Fruit fly (Drosophila melanogaster) whole organism, embryonic: ENCODE results near the gene CG16853.

ENCODE experiments used
- Atf-2 ChIP-seq: fragments of 200-800 bp; sonication (Bioruptor generic); optimal IDR thresholded peaks from 2 replicates; lab custom pipeline; 2016; ENCODE audit warnings: missing biosample characterization, missing genetic modification characterization
- BEAF-32 ChIP-seq: fragments of 200-800 bp; sonication (Bioruptor generic); optimal IDR thresholded peaks from 3 replicates; lab custom pipeline; 2017; ENCODE audit warnings: missing biosample characterization, missing genetic modification characterization, mild to moderate bottlenecking, moderate library complexity, missing genetic modification reagents
- CG12104 ChIP-seq: fragments of 200-800 bp; sonication (Bioruptor generic); optimal IDR thresholded peaks from 3 replicates; lab custom pipeline; 2016; ENCODE audit warnings: missing biosample characterization, missing genetic modification characterization
- CG13296 ChIP-seq: fragments of 200-800 bp; sonication (Bioruptor generic); optimal IDR thresholded peaks from 3 replicates; lab custom pipeline; 2018; ENCODE audit warnings: missing biosample characterization, mild to moderate bottlenecking, missing genetic modification characterization
- CG14710 ChIP-seq: fragments of 200-800 bp; sonication (Bioruptor generic); optimal IDR thresholded peaks from 3 replicates; lab custom pipeline; 2019; ENCODE audit warnings: missing biosample characterization, mild to moderate bottlenecking, missing genetic modification characterization, moderate library complexity
- CG15073 ChIP-seq: fragments of 200-800 bp; sonication (Bioruptor generic); optimal IDR thresholded peaks from 2 replicates; lab custom pipeline; 2016; ENCODE audit warnings: missing biosample characterization, missing genetic modification characterization
- CG15269 ChIP-seq: fragments of 200-800 bp; sonication (Bioruptor generic); optimal IDR thresholded peaks from 2 replicates; lab custom pipeline; 2018; ENCODE audit warnings: missing biosample characterization, mild to moderate bottlenecking, missing genetic modification characterization, moderate library complexity
- CG17385 ChIP-seq: fragments of 200-800 bp; sonication (Bioruptor generic); optimal IDR thresholded peaks from 3 replicates; lab custom pipeline; 2018; ENCODE audit warnings: missing biosample characterization, mild to moderate bottlenecking, missing genetic modification characterization
- CG17829 ChIP-seq: fragments of 200-800 bp; optimal IDR thresholded peaks from 2 replicates; lab custom pipeline; 2019; ENCODE audit warnings: missing biosample characterization, mild to moderate bottlenecking, missing genetic modification characterization, moderate library complexity
- CG1792 ChIP-seq: fragments of 200-800 bp; sonication (Bioruptor generic); optimal IDR thresholded peaks from 2 replicates; lab custom pipeline; 2016; ENCODE audit warnings: missing biosample characterization, missing genetic modification characterization
- CG32532 ChIP-seq: fragments of 200-800 bp; sonication (Bioruptor generic); IDR thresholded peaks from 2 replicates; pipeline ENCODE4 v1.3.6; 2022; ENCODE audit warnings: missing biosample characterization, missing genetic modification characterization
- CG32772 ChIP-seq: fragments of 200-800 bp; sonication (Bioruptor generic); IDR thresholded peaks from 2 replicates; pipeline ENCODE4 v1.3.6; 2022; ENCODE audit warnings: missing biosample characterization, missing genetic modification characterization
- CG33557 ChIP-seq: fragments of 200-800 bp; sonication (Bioruptor generic); optimal IDR thresholded peaks from 2 replicates; lab custom pipeline; 2019; ENCODE audit warnings: missing biosample characterization, mild to moderate bottlenecking, missing genetic modification characterization, moderate library complexity
- CG3995 ChIP-seq: fragments of 200-800 bp; sonication (Bioruptor generic); optimal IDR thresholded peaks from 3 replicates; lab custom pipeline; 2016; ENCODE audit warnings: missing biosample characterization, missing genetic modification characterization
- CG4328 ChIP-seq: fragments of 200-800 bp; sonication (Bioruptor generic); optimal IDR thresholded peaks from 3 replicates; lab custom pipeline; 2017; ENCODE audit warnings: missing biosample characterization, missing genetic modification reagents, missing genetic modification characterization
- CG8944 ChIP-seq: fragments of 200-800 bp; sonication (Bioruptor generic); optimal IDR thresholded peaks from 3 replicates; lab custom pipeline; 2016; ENCODE audit warnings: missing biosample characterization, missing genetic modification characterization
- CG9609 ChIP-seq: fragments of 200-800 bp; sonication (Bioruptor generic); optimal IDR thresholded peaks from 3 replicates; lab custom pipeline; 2016; ENCODE audit warnings: missing biosample characterization, missing genetic modification characterization
- CG9797 ChIP-seq: fragments of 200-800 bp; sonication (Bioruptor generic); optimal IDR thresholded peaks from 3 replicates; lab custom pipeline; 2018; ENCODE audit warnings: missing biosample characterization, mild to moderate bottlenecking, missing genetic modification characterization
- CrebB ChIP-seq: fragments of 200-800 bp; sonication (Bioruptor generic); optimal IDR thresholded peaks from 3 replicates; lab custom pipeline; 2018; ENCODE audit warnings: missing biosample characterization, mild to moderate bottlenecking, missing genetic modification characterization
- Dbx ChIP-seq: fragments of 200-800 bp; sonication (Bioruptor generic); IDR thresholded peaks from 3 replicates; pipeline ENCODE4 v1.3.6; 2022; ENCODE audit warnings: missing biosample characterization, missing genetic modification characterization
- Jarid2 ChIP-seq: fragments of 200-800 bp; sonication (Bioruptor generic); optimal IDR thresholded peaks from 3 replicates; lab custom pipeline; 2017; ENCODE audit warnings: mild to moderate bottlenecking, missing biosample characterization, missing genetic modification reagents, missing genetic modification characterization
- Kr ChIP-seq: fragments of 200-800 bp; sonication (Bioruptor generic); optimal IDR thresholded peaks from 2 replicates; lab custom pipeline; 2017; ENCODE audit warnings: missing biosample characterization, mild to moderate bottlenecking, missing genetic modification characterization
- Neu2 ChIP-seq: fragments of 200-800 bp; sonication (Bioruptor generic); optimal IDR thresholded peaks from 3 replicates; lab custom pipeline; 2016; ENCODE audit warnings: missing biosample characterization, missing genetic modification characterization, borderline replicate concordance
- Oli ChIP-seq: fragments of 200-800 bp; sonication (Bioruptor generic); optimal IDR thresholded peaks from 2 replicates; lab custom pipeline; 2018; ENCODE audit warnings: missing biosample characterization, mild to moderate bottlenecking, missing genetic modification characterization, moderate library complexity
- TFAM ChIP-seq: fragments of 200-800 bp; sonication (Bioruptor generic); optimal IDR thresholded peaks from 2 replicates; lab custom pipeline; 2017; ENCODE audit warnings: missing biosample characterization, missing genetic modification characterization, inconsistent platforms
- Xrp1 ChIP-seq: fragments of 200-800 bp; sonication (Bioruptor generic); IDR thresholded peaks from 2 replicates; pipeline ENCODE4 v1.3.6; 2022; ENCODE audit warnings: missing biosample characterization, missing genetic modification characterization
- bowl ChIP-seq: fragments of 200-800 bp; sonication (Bioruptor generic); IDR thresholded peaks from 2 replicates; pipeline ENCODE4 v1.3.6; 2022; ENCODE audit warnings: missing biosample characterization, missing genetic modification characterization
- emc ChIP-seq: fragments of 200-800 bp; sonication (Bioruptor generic); optimal IDR thresholded peaks from 2 replicates; lab custom pipeline; 2016; ENCODE audit warnings: missing biosample characterization, missing genetic modification characterization
- ems ChIP-seq: fragments of 200-800 bp; sonication (Bioruptor generic); optimal IDR thresholded peaks from 3 replicates; lab custom pipeline; 2016; ENCODE audit warnings: missing biosample characterization, missing genetic modification characterization
- en ChIP-seq: fragments of 200-800 bp; sonication (Bioruptor generic); optimal IDR thresholded peaks from 2 replicates; lab custom pipeline; 2016; ENCODE audit warnings: missing biosample characterization, missing genetic modification characterization
- esg ChIP-seq: fragments of 200-800 bp; sonication (Bioruptor generic); conservative IDR thresholded peaks from 2 replicates; pipeline ENCODE4 v1.3.6; 2022; ENCODE audit warnings: missing biosample characterization, missing genetic modification characterization
- eve ChIP-seq, 2 experiments: fragments of >200 bp; optimal IDR thresholded peaks; 2 replicates each; lab custom pipeline; 2017; ENCODE audit warnings: missing biosample characterization in 2 of 2, missing genetic modification characterization in 2 of 2
- gcm ChIP-seq: fragments of 200-800 bp; sonication (Bioruptor generic); optimal IDR thresholded peaks from 2 replicates; lab custom pipeline; 2019; ENCODE audit warnings: missing biosample characterization, mild to moderate bottlenecking, missing genetic modification characterization, moderate library complexity
- gem ChIP-seq: fragments of 200-800 bp; sonication (Bioruptor generic); optimal IDR thresholded peaks from 2 replicates; lab custom pipeline; 2019; ENCODE audit warnings: missing biosample characterization, mild to moderate bottlenecking, missing genetic modification characterization, moderate library complexity
- grau ChIP-seq: fragments of 200-800 bp; optimal IDR thresholded peaks from 3 replicates; lab custom pipeline; 2019; ENCODE audit warnings: missing biosample characterization, mild to moderate bottlenecking, missing genetic modification characterization, moderate library complexity
- gt ChIP-seq: fragments of 200-800 bp; sonication (Bioruptor generic); IDR thresholded peaks from 2 replicates; pipeline ENCODE4 v1.3.6; 2022; ENCODE audit warnings: missing biosample characterization, missing genetic modification characterization
- ind ChIP-seq: fragments of 200-800 bp; sonication (Bioruptor generic); optimal IDR thresholded peaks from 3 replicates; lab custom pipeline; 2016; ENCODE audit warnings: missing biosample characterization, missing genetic modification characterization
- kah ChIP-seq: fragments of 200-800 bp; sonication (Bioruptor generic); optimal IDR thresholded peaks from 2 replicates; lab custom pipeline; 2018; ENCODE audit warnings: missing biosample characterization, mild to moderate bottlenecking, missing genetic modification characterization
- ken ChIP-seq: fragments of 200-800 bp; sonication (Bioruptor generic); IDR thresholded peaks from 3 replicates; pipeline ENCODE4 v1.3.6; 2022; ENCODE audit warnings: missing biosample characterization, missing genetic modification characterization
- lab ChIP-seq: fragments of 200-800 bp; sonication (Bioruptor generic); optimal IDR thresholded peaks from 3 replicates; lab custom pipeline; 2017; ENCODE audit warnings: missing biosample characterization, missing genetic modification characterization, mild to moderate bottlenecking, moderate library complexity, missing genetic modification reagents
- lilli ChIP-seq: fragments of 200-800 bp; sonication (Bioruptor generic); optimal IDR thresholded peaks from 3 replicates; lab custom pipeline; 2016; ENCODE audit warnings: missing biosample characterization, missing genetic modification characterization
- nau ChIP-seq: fragments of 200-800 bp; sonication (Bioruptor generic); optimal IDR thresholded peaks from 3 replicates; lab custom pipeline; 2017; ENCODE audit warnings: missing biosample characterization, mild to moderate bottlenecking, missing genetic modification characterization, missing genetic modification reagents
- peb ChIP-seq: fragments of 200-800 bp; sonication (Bioruptor generic); IDR thresholded peaks from 2 replicates; pipeline ENCODE4 v1.3.6; 2022; ENCODE audit warnings: missing biosample characterization, missing genetic modification characterization
- sd ChIP-seq: fragments of 200-800 bp; sonication (Bioruptor generic); optimal IDR thresholded peaks from 3 replicates; lab custom pipeline; 2018; ENCODE audit warnings: missing biosample characterization, mild to moderate bottlenecking, missing genetic modification characterization, moderate library complexity
- sna ChIP-seq: fragments of 200-800 bp; sonication (Bioruptor generic); IDR thresholded peaks from 2 replicates; pipeline ENCODE4 v1.3.6; 2022; ENCODE audit warnings: missing biosample characterization, missing genetic modification characterization; ENCODE audit not compliant: partially characterized antibody
- tx ChIP-seq: fragments of 200-800 bp; sonication (Bioruptor generic); optimal IDR thresholded peaks from 2 replicates; lab custom pipeline; 2016; ENCODE audit warnings: missing biosample characterization, missing genetic modification characterization
- unpg ChIP-seq: fragments of 200-800 bp; sonication (Bioruptor generic); optimal IDR thresholded peaks from 3 replicates; lab custom pipeline; 2018; ENCODE audit warnings: missing biosample characterization, mild to moderate bottlenecking, missing genetic modification characterization, moderate library complexity
- zfh2 ChIP-seq: fragments of 200-800 bp; sonication (Bioruptor generic); optimal IDR thresholded peaks from 2 replicates; lab custom pipeline; 2016; ENCODE audit warnings: missing biosample characterization, missing genetic modification characterization

CG16853 gene

dm6 chr2L:13548786-13549780, 7.0 kb downstream of the CG16853 start, which contains the start of gene B4 (continued):
- TF ChIP-seq Xrp1 (peak; percentile 29), sna (GFP tag; lab: Robert Waterston, UW) (no peak), CG33557 (GFP tag; lab: Kevin White, UChicago) (no peak), CG4328 (peak; percentile 19), emc (peak; percentile 20), kah (peak; percentile 52), zfh2 (GFP tag; lab: Kevin White, UChicago) (peak; percentile 1), gem (tag; lab: Kevin White, UChicago) (no peak), Kr (GFP tag; lab: Kevin White, UChicago) (peak; percentile 65), Dbx (GFP tag; lab: Robert Waterston, UW) (peak; percentile 76; the same call in 2 of the 3 replicates), sd (peak; percentile 26), CG8944 (no peak), CG32772 (GFP tag; lab: Robert Waterston, UW) (0 out of 2 replicates have a peak, but pooled peaks have one; percentile 18), CG9609 (no peak), CG12104 (GFP tag; lab: Kevin White, UChicago) (peak; percentile 34), ems (GFP tag; lab: Kevin White, UChicago) (no peak), CG32532 (GFP tag; lab: Robert Waterston, UW) (peak; percentile 42), gt (no peak), ken (GFP tag; lab: Robert Waterston, UW) (peak; percentile 22; the same call in 1 of the 3 replicates), TFAM (no peak), tx (no peak), unpg (GFP tag; lab: Kevin White, UChicago) (peak; percentile 49), lilli (GFP tag; lab: Kevin White, UChicago) (peak; percentile 6), CG15073 (no peak), CG1792 (GFP tag; lab: Kevin White, UChicago) (no peak), CG17385 (peak; percentile 46), en (GFP tag; lab: Kevin White, UChicago) (no peak), Atf-2 (GFP tag; lab: Kevin White, UChicago) (no peak), grau (tag; lab: Kevin White, UChicago) (no peak), esg (GFP tag; lab: Robert Waterston, UW) (no peak), Oli (tag; lab: Kevin White, UChicago) (no peak), CrebB (tag; lab: Kevin White, UChicago) (peak; percentile 64), CG9797 (GFP tag; lab: Kevin White, UChicago) (peak; percentile 68), CG15269 (tag; lab: Kevin White, UChicago) (peak; percentile 9), lab (GFP tag; lab: Kevin White, UChicago) (peak; percentile 79), ind (GFP tag; lab: Kevin White, UChicago) (no peak), CG3995 (GFP tag; lab: Kevin White, UChicago) (no peak), CG17829 (tag; lab: Kevin White, UChicago) (no peak), nau (no peak), BEAF-32 (GFP tag; lab: Kevin White, UChicago) (peak; percentile 17), gcm (GFP tag; lab: Kevin White, UChicago) (peak; percentile 31), CG13296 (peak; percentile 59), bowl (GFP tag; lab: Robert Waterston, UW) (0 out of 2 replicates have a peak, but pooled peaks have one; percentile 35), CG14710 (peak; percentile 91), peb (GFP tag; lab: Robert Waterston, UW) (no peak), Neu2 (GFP tag; lab: Kevin White, UChicago) (no peak), eve (GFP tag; optimal IDR thresholded peaks at IDR 0.05; lab: Kevin White, UChicago) (peak in 1 of 2 experiments; percentile 55), Jarid2 (peak; percentile 96)
